Fruit fly (Drosophila melanogaster) whole organism, pupa: Measurements from ENCODE around the gene Ssk.

Experiments
- CG12605 ChIP-seq: fragments of 200-800 bp; sonication (Bioruptor generic); IDR thresholded peaks from 2 replicates; pipeline ENCODE4 v1.3.6; 2022; ENCODE audit warnings: missing biosample characterization, missing genetic modification characterization
- CG13204 ChIP-seq: fragments of 200-800 bp; sonication (Bioruptor generic); optimal IDR thresholded peaks from 2 replicates; lab custom pipeline; 2018; ENCODE audit warnings: missing biosample characterization, mild to moderate bottlenecking, missing genetic modification characterization, moderate library complexity
- CG15710 ChIP-seq: fragments of 200-800 bp; sonication (Bioruptor generic); optimal IDR thresholded peaks from 2 replicates; lab custom pipeline; 2018; ENCODE audit warnings: missing biosample characterization, mild to moderate bottlenecking, missing genetic modification characterization, moderate library complexity
- CG17806 ChIP-seq: fragments of 200-800 bp; sonication (Bioruptor generic); optimal IDR thresholded peaks from 2 replicates; lab custom pipeline; 2018; ENCODE audit warnings: missing biosample characterization, mild to moderate bottlenecking, missing genetic modification characterization, moderate library complexity
- CG32121 ChIP-seq: fragments of 200-800 bp; sonication (Bioruptor generic); IDR thresholded peaks from 2 replicates; pipeline ENCODE4 v1.3.6; 2022; ENCODE audit warnings: missing biosample characterization, missing genetic modification characterization
- CG34367 ChIP-seq: fragments of 200-800 bp; sonication (Bioruptor generic); optimal IDR thresholded peaks from 2 replicates; lab custom pipeline; 2018; ENCODE audit warnings: missing biosample characterization, mild to moderate bottlenecking, missing genetic modification characterization
- CG8159 ChIP-seq: fragments of 200-800 bp; sonication (Bioruptor generic); optimal IDR thresholded peaks from 3 replicates; lab custom pipeline; 2018; ENCODE audit warnings: missing biosample characterization, mild to moderate bottlenecking, missing genetic modification characterization, moderate library complexity
- CG8301 ChIP-seq: fragments of 200-800 bp; sonication (Bioruptor generic); optimal IDR thresholded peaks from 2 replicates; lab custom pipeline; 2018; ENCODE audit warnings: missing biosample characterization, mild to moderate bottlenecking, missing genetic modification characterization
- CG9948 ChIP-seq: fragments of 200-800 bp; sonication (Bioruptor generic); optimal IDR thresholded peaks from 2 replicates; lab custom pipeline; 2018; ENCODE audit warnings: missing biosample characterization, mild to moderate bottlenecking, missing genetic modification characterization, moderate library complexity
- EcR ChIP-seq: fragments of 200-800 bp; sonication (Bioruptor generic); optimal IDR thresholded peaks from 3 replicates; lab custom pipeline; 2019; ENCODE audit warnings: missing biosample characterization, missing genetic modification characterization, mild to moderate bottlenecking, moderate library complexity, missing genetic modification reagents
- Ets98B ChIP-seq: fragments of 200-800 bp; sonication (Bioruptor generic); IDR thresholded peaks from 2 replicates; pipeline ENCODE4 v1.3.6; 2022; ENCODE audit warnings: missing biosample characterization, missing genetic modification characterization
- Pif1A ChIP-seq: fragments of 200-800 bp; sonication (Bioruptor generic); optimal IDR thresholded peaks from 3 replicates; lab custom pipeline; 2016; ENCODE audit warnings: missing biosample characterization, missing genetic modification characterization
- gl ChIP-seq: fragments of 200-800 bp; sonication (Bioruptor generic); optimal IDR thresholded peaks from 2 replicates; lab custom pipeline; 2018; ENCODE audit warnings: missing biosample characterization, mild to moderate bottlenecking, missing genetic modification characterization
- rn ChIP-seq: fragments of 200-800 bp; sonication (Bioruptor generic); IDR thresholded peaks from 2 replicates; pipeline ENCODE4 v1.3.6; 2022; ENCODE audit warnings: missing biosample characterization, missing genetic modification characterization

DNA sequence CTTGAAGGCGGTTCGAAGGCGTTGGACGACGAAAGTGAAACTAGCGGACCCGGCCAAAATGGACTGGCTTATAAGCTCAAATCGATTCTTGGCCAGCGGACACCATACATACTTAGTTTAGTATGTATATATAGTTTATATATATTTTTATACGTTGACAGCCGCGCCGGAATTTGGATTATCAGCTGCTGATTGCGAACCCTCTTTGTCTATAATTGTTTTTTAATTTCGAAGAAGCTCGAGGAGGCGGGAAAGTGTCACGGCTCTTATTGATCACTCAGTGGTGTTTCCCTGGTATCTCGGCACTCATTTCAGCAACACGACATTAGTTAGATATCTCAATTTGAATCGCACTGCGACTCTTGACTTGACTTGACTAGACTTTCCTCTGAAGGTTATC, 32.1 kb downstream of the Ssk start, which contains the start of gene CG6933:
- TF ChIP-seq Pif1A (GFP tag; lab: Kevin White, UChicago) (no peak), gl (tag; lab: Kevin White, UChicago) (no peak), CG8159 (tag; lab: Kevin White, UChicago) (no peak), EcR (GFP tag; lab: Kevin White, UChicago) (no peak), CG13204 (no peak), CG34367 (tag; lab: Kevin White, UChicago) (no peak), CG9948 (no peak), CG32121 (GFP tag; lab: Robert Waterston, UW) (no peak), CG12605 (GFP tag; lab: Robert Waterston, UW) (no peak), rn (no peak), CG8301 (no peak), CG17806 (tag; lab: Kevin White, UChicago) (no peak), Ets98B (GFP tag; lab: Robert Waterston, UW) (no peak), CG15710 (tag; lab: Kevin White, UChicago) (no peak)
